Worm (Caenorhabditis elegans) whole organism, L4 larva: Measurements from ENCODE around the gene F18E9.1.
"Not testable (repeated sequence)": the region's sequence is repeated elsewhere in the genome, so short reads cannot be mapped to it uniquely, and the experiment has no call there.

ENCODE experiments used
- D1046.2 ChIP-seq: fragments of 200-800 bp; sonication (Bioruptor generic); IDR thresholded peaks from 2 replicates; pipeline ENCODE4 v1.3.6; 2022; ENCODE audit warnings: missing genetic modification characterization, missing compliant biosample characterization
- F26F4.8 ChIP-seq: fragments of 200-800 bp; sonication (Bioruptor generic); conservative IDR thresholded peaks from 2 replicates; pipeline ENCODE4 v1.3.6; 2022; ENCODE audit warnings: missing genetic modification characterization, missing compliant biosample characterization
- F44E2.7 ChIP-seq: fragments of 200-800 bp; sonication (Bioruptor generic); IDR thresholded peaks from 2 replicates; pipeline ENCODE4 v2.1.2; 2022; ENCODE audit warnings: missing genetic modification characterization, missing compliant biosample characterization
- R02D3.7 ChIP-seq: fragments of 150-350 bp; sonication (generic microtip); optimal IDR thresholded peaks from 3 replicates; lab custom pipeline; 2014; ENCODE audit warnings: missing biosample characterization, missing genetic modification characterization
- T20F7.1 ChIP-seq: fragments of 200-800 bp; sonication (Bioruptor generic); optimal IDR thresholded peaks from 2 replicates; lab custom pipeline; 2018; ENCODE audit warnings: mild to moderate bottlenecking, missing genetic modification characterization, missing compliant biosample characterization
- Y105C5A.15 ChIP-seq: fragments of 200-800 bp; sonication (Bioruptor generic); IDR thresholded peaks from 2 replicates; pipeline ENCODE4 v1.3.6; 2022; ENCODE audit warnings: missing genetic modification characterization, missing compliant biosample characterization
- ZK337.2 ChIP-seq: fragments of 200-800 bp; sonication (Bioruptor generic); IDR thresholded peaks from 2 replicates; pipeline ENCODE4 v1.3.6; 2022; ENCODE audit warnings: missing genetic modification reagents, missing genetic modification characterization, missing compliant biosample characterization
- aha-1 ChIP-seq: fragments of 150-350 bp; peaks from one replicate; lab custom pipeline; 2014; ENCODE audit warnings: missing biosample characterization, missing genetic modification characterization
- aly-2 ChIP-seq: sonication (generic microtip); optimal IDR thresholded peaks from 2 replicates; lab custom pipeline; 2018; ENCODE audit warnings: missing biosample characterization, missing genetic modification characterization
- arid-1 ChIP-seq: fragments of 200-800 bp; sonication (Bioruptor generic); conservative IDR thresholded peaks from 2 replicates; pipeline ENCODE4 v1.3.6; 2022; ENCODE audit warnings: missing genetic modification reagents, missing genetic modification characterization, missing compliant biosample characterization
- attf-4 ChIP-seq: sonication (generic microtip); optimal IDR thresholded peaks from 3 replicates; lab custom pipeline; 2017; ENCODE audit warnings: missing biosample characterization, missing genetic modification characterization
- ceh-32 ChIP-seq: sonication (generic microtip); optimal IDR thresholded peaks from 2 replicates; lab custom pipeline; 2016; ENCODE audit warnings: mild to moderate bottlenecking, missing genetic modification characterization, missing compliant biosample characterization; ENCODE audit not compliant: poor library complexity
- ceh-62 ChIP-seq: sonication (generic microtip); optimal IDR thresholded peaks from 2 replicates; lab custom pipeline; 2017; ENCODE audit warnings: missing biosample characterization, missing genetic modification characterization
- cey-2 ChIP-seq: sonication (generic microtip); optimal IDR thresholded peaks from 3 replicates; lab custom pipeline; 2017; ENCODE audit warnings: missing genetic modification characterization, mild to moderate bottlenecking, missing compliant biosample characterization, antibody characterized with exemption, borderline replicate concordance; ENCODE audit not compliant: insufficient read depth
- daf-19 ChIP-seq: fragments of 200-800 bp; sonication (Bioruptor generic); conservative IDR thresholded peaks from 2 replicates; pipeline ENCODE4 v1.3.6; 2022; ENCODE audit warnings: missing genetic modification characterization, missing compliant biosample characterization
- daf-8 ChIP-seq: fragments of 200-800 bp; sonication (Bioruptor generic); IDR thresholded peaks from 2 replicates; pipeline ENCODE4 v1.3.6; 2022; ENCODE audit warnings: missing genetic modification characterization, missing compliant biosample characterization
- dmd-6 ChIP-seq: fragments of 200-800 bp; sonication (Bioruptor generic); IDR thresholded peaks from 2 replicates; pipeline ENCODE4 v1.3.6; 2022; ENCODE audit warnings: missing genetic modification reagents, missing genetic modification characterization, missing compliant biosample characterization
- dmd-9 ChIP-seq: fragments of 200-800 bp; sonication (Bioruptor generic); IDR thresholded peaks from 2 replicates; pipeline ENCODE4 v1.3.6; 2022; ENCODE audit warnings: missing genetic modification reagents, missing genetic modification characterization, missing compliant biosample characterization
- fos-1 ChIP-seq: fragments of 150-350 bp; optimal IDR thresholded peaks from 2 replicates; lab custom pipeline; 2014; ENCODE audit warnings: missing biosample characterization, missing genetic modification characterization
- gei-8 ChIP-seq: fragments of 200-800 bp; sonication (Bioruptor generic); optimal IDR thresholded peaks from 2 replicates; lab custom pipeline; 2018; ENCODE audit warnings: mild to moderate bottlenecking, missing genetic modification characterization, missing compliant biosample characterization
- hmg-1.1 ChIP-seq: fragments of 200-800 bp; sonication (Bioruptor generic); IDR thresholded peaks from 2 replicates; pipeline ENCODE4 v1.3.6; 2022; ENCODE audit warnings: missing genetic modification reagents, missing genetic modification characterization, missing compliant biosample characterization
- jun-1 ChIP-seq: fragments of 150-350 bp; optimal IDR thresholded peaks from 2 replicates; lab custom pipeline; 2014; ENCODE audit warnings: missing biosample characterization, missing genetic modification reagents, missing genetic modification characterization
- lim-7 ChIP-seq: fragments of 200-800 bp; sonication (Bioruptor generic); IDR thresholded peaks from 2 replicates; pipeline ENCODE4 v1.3.6; 2022; ENCODE audit warnings: missing genetic modification characterization, missing compliant biosample characterization
- lin-38 ChIP-seq: fragments of 200-800 bp; sonication (Bioruptor generic); IDR thresholded peaks from 2 replicates; pipeline ENCODE4 v1.3.6; 2022; ENCODE audit warnings: missing genetic modification reagents, missing genetic modification characterization, missing compliant biosample characterization
- lin-39 ChIP-seq: fragments of 150-350 bp; optimal IDR thresholded peaks from 2 replicates; lab custom pipeline; 2014; ENCODE audit warnings: missing biosample characterization, missing genetic modification reagents, missing genetic modification characterization
- mdl-1 ChIP-seq, 2 experiments: fragments of 150-350 bp in 1 of 2; sonication (generic microtip) in 1 of 2; optimal IDR thresholded peaks; 2 replicates each; lab custom pipeline; 2014 to 2017; ENCODE audit warnings: missing biosample characterization in 2 of 2, missing genetic modification characterization in 2 of 2
- mxl-3 ChIP-seq: fragments of 200-800 bp; sonication (Bioruptor generic); optimal IDR thresholded peaks from 2 replicates; lab custom pipeline; 2018; ENCODE audit warnings: mild to moderate bottlenecking, missing genetic modification characterization, missing compliant biosample characterization
- nhr-11 ChIP-seq: fragments of 150-350 bp; optimal IDR thresholded peaks from 2 replicates; lab custom pipeline; 2014; ENCODE audit warnings: missing biosample characterization, missing genetic modification characterization
- nhr-111 ChIP-seq: fragments of 200-800 bp; sonication (Bioruptor generic); optimal IDR thresholded peaks from 2 replicates; lab custom pipeline; 2018; ENCODE audit warnings: mild to moderate bottlenecking, missing genetic modification characterization, missing compliant biosample characterization
- nhr-28 ChIP-seq: fragments of 150-350 bp; optimal IDR thresholded peaks from 2 replicates; lab custom pipeline; 2014; ENCODE audit warnings: missing biosample characterization, missing genetic modification characterization
- nhr-42 ChIP-seq: fragments of 200-800 bp; sonication (Bioruptor generic); IDR thresholded peaks from 2 replicates; pipeline ENCODE4 v1.3.6; 2022; ENCODE audit warnings: missing genetic modification characterization, missing compliant biosample characterization
- nhr-6 ChIP-seq: fragments of 150-350 bp; optimal IDR thresholded peaks from 2 replicates; lab custom pipeline; 2014; ENCODE audit warnings: missing biosample characterization, missing genetic modification characterization
- nhr-76 ChIP-seq: fragments of 150-350 bp; optimal IDR thresholded peaks from 2 replicates; lab custom pipeline; 2014; ENCODE audit warnings: missing biosample characterization, missing genetic modification characterization
- pqm-1 ChIP-seq: sonication (generic microtip); optimal IDR thresholded peaks from 2 replicates; lab custom pipeline; 2017; ENCODE audit warnings: missing biosample characterization, missing genetic modification characterization
- snpc-1.2 ChIP-seq: fragments of 200-800 bp; sonication (Bioruptor generic); IDR thresholded peaks from 2 replicates; pipeline ENCODE4 v1.3.6; 2022; ENCODE audit warnings: missing genetic modification reagents, missing genetic modification characterization, missing compliant biosample characterization
- spr-1 ChIP-seq: sonication (generic microtip); optimal IDR thresholded peaks from 2 replicates; lab custom pipeline; 2016; ENCODE audit warnings: mild to moderate bottlenecking, missing genetic modification characterization, missing compliant biosample characterization
- tra-1 ChIP-seq: fragments of 200-800 bp; sonication (Bioruptor generic); IDR thresholded peaks from 2 replicates; pipeline ENCODE4 v1.3.6; 2022; ENCODE audit warnings: missing genetic modification reagents, missing genetic modification characterization, missing compliant biosample characterization
- unc-130 ChIP-seq: sonication (generic microtip); optimal IDR thresholded peaks from 2 replicates; lab custom pipeline; 2016; ENCODE audit warnings: missing genetic modification reagents, missing genetic modification characterization, missing compliant biosample characterization
- unc-39 ChIP-seq: sonication (generic microtip); optimal IDR thresholded peaks from 2 replicates; lab custom pipeline; 2017; ENCODE audit warnings: missing biosample characterization, missing genetic modification characterization
- unc-62 ChIP-seq, 3 experiments: fragments of 150-350 bp in 1 of 3; sonication (generic microtip); optimal IDR thresholded peaks in 2 of 3; peaks in 1 of 3; 1 replicate in 1 of 3; 2 replicates in 2 of 3; lab custom pipeline; 2014 to 2017; ENCODE audit warnings: missing biosample characterization in 3 of 3, missing genetic modification characterization in 3 of 3, missing genetic modification reagents in 3 of 3, missing genotype in 1 of 3
- zfp-2 ChIP-seq: sonication (generic microtip); optimal IDR thresholded peaks from 2 replicates; lab custom pipeline; 2016; ENCODE audit warnings: mild to moderate bottlenecking, missing genetic modification characterization, missing compliant biosample characterization
- zip-2 ChIP-seq: fragments of 150-350 bp; optimal IDR thresholded peaks from 2 replicates; lab custom pipeline; 2014; ENCODE audit warnings: missing biosample characterization, missing genetic modification characterization

The F18E9.1 gene

ce11 chrX:8608756-8609155 lies 7.4 kb downstream of the F18E9.1 start (continued):
- TF ChIP-seq gei-8 (GFP tag; lab: Kevin White, UChicago), result no peak
- peak; percentile 67; the same call in 1 of the 2 replicates for TF ChIP-seq ZK337.2 (GFP tag; lab: Robert Waterston, UW)
- no peak for TF ChIP-seq mxl-3 (GFP tag; lab: Kevin White, UChicago)

- not testable (repeated sequence) for TF ChIP-seq fos-1 (tag; lab: Kevin White, UChicago); aly-2 (tag; lab: Kevin White, UChicago); D1046.2 (GFP tag; lab: Robert Waterston, UW)
Observed at ce11 chrX:8610606-8611005, 9.3 kb downstream of the F18E9.1 start, which contains the start of gene K01A12.4. Gene K01A12.4, plus strand, starts transcription at chrX:8610906.

ce11 chrX:8612278-8612677 lies 10.9 kb downstream of the F18E9.1 start:
- TF ChIP-seq nhr-11 (tag; lab: Kevin White, UChicago) (peak; percentile 26), unc-62 (GFP tag; optimal IDR thresholded peaks at IDR 0.05 in 1 of 2; lab: Kevin White, UChicago) (peak in 1 of 2 experiments; percentile 58), unc-62 (tag; optimal IDR thresholded peaks at IDR 0.05; lab: Kevin White, UChicago) (no peak), mdl-1 (tag; optimal IDR thresholded peaks at IDR 0.05; lab: Kevin White, UChicago) (no peak), aha-1 (tag; lab: Kevin White, UChicago) (peak; percentile 12)

ce11 chrX:8613053-8613452 lies 11.7 kb downstream of the F18E9.1 start, which contains the start of gene K01A12.2:
Gene K01A12.2, plus strand, starts transcription at chrX:8613353.
- TF ChIP-seq arid-1 (GFP tag; lab: Robert Waterston, UW), result no peak
- TF ChIP-seq lim-7 (GFP tag; lab: Robert Waterston, UW), result no peak
- TF ChIP-seq zfp-2 (tag; lab: Kevin White, UChicago), result no peak
- TF ChIP-seq ceh-32 (tag; lab: Kevin White, UChicago), result no peak
- TF ChIP-seq R02D3.7 (tag; lab: Kevin White, UChicago), result no peak
- no peak for TF ChIP-seq daf-8 (GFP tag; lab: Robert Waterston, UW)
- no peak for TF ChIP-seq T20F7.1 (GFP tag; lab: Kevin White, UChicago)
- no peak for TF ChIP-seq jun-1 (tag; lab: Kevin White, UChicago)
- no peak for TF ChIP-seq lin-39 (tag; lab: Kevin White, UChicago)
- TF ChIP-seq nhr-42, result no peak
- TF ChIP-seq Y105C5A.15 (GFP tag; lab: Robert Waterston, UW), result no peak

ce11 chrX:8623840-8624591 lies 22.7 kb downstream of the F18E9.1 start:
- TF ChIP-seq unc-130 (peak; percentile 2), daf-8 (GFP tag; lab: Robert Waterston, UW) (no peak), unc-62 (GFP tag; optimal IDR thresholded peaks at IDR 0.05 in 1 of 2; lab: Kevin White, UChicago) (no peak), unc-62 (tag; optimal IDR thresholded peaks at IDR 0.05; lab: Kevin White, UChicago) (no peak), tra-1 (GFP tag; lab: Robert Waterston, UW) (peak; percentile 70), dmd-9 (GFP tag; lab: Robert Waterston, UW) (no peak), nhr-111 (no peak), spr-1 (tag; lab: Kevin White, UChicago) (peak; percentile 73), lin-38 (GFP tag; lab: Robert Waterston, UW) (peak; percentile 79), zip-2 (tag; lab: Kevin White, UChicago) (peak; percentile 24), ceh-62 (tag; lab: Kevin White, UChicago) (no peak), attf-4 (tag; lab: Kevin White, UChicago) (no peak), pqm-1 (no peak), nhr-76 (tag; lab: Kevin White, UChicago) (no peak), F26F4.8 (0 out of 2 replicates have a peak, but pooled peaks have one; percentile 57), nhr-11 (tag; lab: Kevin White, UChicago) (no peak), nhr-6 (tag; lab: Kevin White, UChicago) (peak; percentile 5), daf-19 (GFP tag; lab: Robert Waterston, UW) (peak; percentile 72; the same call in 1 of the 2 replicates), cey-2 (tag; lab: Kevin White, UChicago) (no peak), hmg-1.1 (peak; percentile 85), nhr-28 (tag; lab: Kevin White, UChicago) (peak; percentile 20), unc-39 (tag; lab: Kevin White, UChicago) (no peak), snpc-1.2 (GFP tag; lab: Robert Waterston, UW) (peak; percentile 84), F44E2.7 (GFP tag; lab: Robert Waterston, UW) (peak; percentile 57; the same call in 1 of the 2 replicates), lim-7 (GFP tag; lab: Robert Waterston, UW) (peak; percentile 78), dmd-6 (GFP tag; lab: Robert Waterston, UW) (peak; percentile 34)
